Fruit fly (Drosophila melanogaster) whole organism, wandering third instar larva: ENCODE data around the gene Diap1.

ENCODE experiments used
- Hnf4 ChIP-seq: fragments of 200-800 bp; sonication (Bioruptor generic); optimal IDR thresholded peaks from 2 replicates; lab custom pipeline; 2016; ENCODE audit warnings: missing biosample characterization, mild to moderate bottlenecking, missing genetic modification characterization
- brk ChIP-seq: fragments of 200-800 bp; sonication (Bioruptor generic); optimal IDR thresholded peaks from 2 replicates; lab custom pipeline; 2016; ENCODE audit warnings: missing biosample characterization, mild to moderate bottlenecking, missing genetic modification characterization
- ey ChIP-seq: fragments of 200-800 bp; sonication (Bioruptor generic); optimal IDR thresholded peaks from 2 replicates; lab custom pipeline; 2016; ENCODE audit warnings: missing biosample characterization, missing genetic modification characterization
- foxo ChIP-seq, 2 experiments: fragments of 200-800 bp; sonication (Bioruptor generic); optimal IDR thresholded peaks; 2 replicates in 1 of 2; 3 replicates in 1 of 2; lab custom pipeline; 2016 to 2017; ENCODE audit warnings: missing biosample characterization in 2 of 2, missing genetic modification characterization in 2 of 2
- fru ChIP-seq: fragments of 200-800 bp; sonication (Bioruptor generic); optimal IDR thresholded peaks from 3 replicates; lab custom pipeline; 2016; ENCODE audit warnings: missing biosample characterization, mild to moderate bottlenecking, missing genetic modification characterization
- h ChIP-seq: fragments of 200-800 bp; sonication (Bioruptor generic); optimal IDR thresholded peaks from 3 replicates; lab custom pipeline; 2016; ENCODE audit warnings: missing biosample characterization, mild to moderate bottlenecking, missing genetic modification characterization
- jim ChIP-seq: fragments of 175-275, 200-325 bp; sonication (Bioruptor generic); optimal IDR thresholded peaks from 2 replicates; lab custom pipeline; 2016; ENCODE audit warnings: missing biosample characterization, mild to moderate bottlenecking, missing genetic modification characterization
- usp ChIP-seq: fragments of >200 bp; optimal IDR thresholded peaks from 2 replicates; lab custom pipeline; 2017; ENCODE audit warnings: missing biosample characterization, missing genetic modification characterization

- TF ChIP-seq ey (GFP tag; lab: Kevin White, UChicago), result no peak
- no peak for TF ChIP-seq usp (GFP tag; lab: Kevin White, UChicago)
- TF ChIP-seq fru, result no peak
- TF ChIP-seq Hnf4 (GFP tag; lab: Kevin White, UChicago), result peak; percentile 7
- TF ChIP-seq jim, result no peak
- TF ChIP-seq h (GFP tag; lab: Kevin White, UChicago), result no peak
- peak in 1 of 2 experiments; percentile 50 for TF ChIP-seq foxo (GFP tag; optimal IDR thresholded peaks at IDR 0.05; lab: Kevin White, UChicago)
- no peak for TF ChIP-seq brk
These were observed 36.5 kb upstream of the Diap1 start, which contains the start of gene Tasp1 for dm6 chr3L:16087323-16087816.
